Worm (Caenorhabditis elegans) whole organism, mixed stage, embryonic: ENCODE results near the gene grd-9.

Experiments used
- ces-1 ChIP-seq: fragments of 150-350 bp; optimal IDR thresholded peaks from 2 replicates; lab custom pipeline; 2014; ENCODE audit warnings: missing biosample characterization, missing genetic modification reagents, missing genetic modification characterization
- hlh-1 ChIP-seq: fragments of 150-350 bp; optimal IDR thresholded peaks from 2 replicates; lab custom pipeline; 2014; ENCODE audit warnings: missing biosample characterization, missing genetic modification reagents, missing genetic modification characterization
- lin-13 ChIP-seq: fragments of 150-350 bp; optimal IDR thresholded peaks from 2 replicates; lab custom pipeline; 2014; ENCODE audit warnings: missing biosample characterization, missing genetic modification characterization
- mls-2 ChIP-seq: sonication (generic microtip); optimal IDR thresholded peaks from 2 replicates; lab custom pipeline; 2016; ENCODE audit warnings: mild to moderate bottlenecking, missing genetic modification characterization, moderate library complexity, missing compliant biosample characterization
- nhr-237 ChIP-seq: fragments of 150-350 bp; optimal IDR thresholded peaks from 2 replicates; lab custom pipeline; 2014; ENCODE audit warnings: missing biosample characterization, missing genetic modification characterization
- sptf-1 ChIP-seq: sonication (generic microtip); optimal IDR thresholded peaks from 2 replicates; lab custom pipeline; 2017; ENCODE audit warnings: mild to moderate bottlenecking, missing genetic modification characterization, moderate library complexity, missing compliant biosample characterization
- unc-62 ChIP-seq: fragments of 150-350 bp; optimal IDR thresholded peaks from 2 replicates; lab custom pipeline; 2014; ENCODE audit warnings: missing biosample characterization, missing genetic modification reagents, missing genetic modification characterization
- ztf-11 ChIP-seq: fragments of 150-350 bp; optimal IDR thresholded peaks from 2 replicates; lab custom pipeline; 2014; ENCODE audit warnings: missing biosample characterization, missing genetic modification characterization

DNA sequence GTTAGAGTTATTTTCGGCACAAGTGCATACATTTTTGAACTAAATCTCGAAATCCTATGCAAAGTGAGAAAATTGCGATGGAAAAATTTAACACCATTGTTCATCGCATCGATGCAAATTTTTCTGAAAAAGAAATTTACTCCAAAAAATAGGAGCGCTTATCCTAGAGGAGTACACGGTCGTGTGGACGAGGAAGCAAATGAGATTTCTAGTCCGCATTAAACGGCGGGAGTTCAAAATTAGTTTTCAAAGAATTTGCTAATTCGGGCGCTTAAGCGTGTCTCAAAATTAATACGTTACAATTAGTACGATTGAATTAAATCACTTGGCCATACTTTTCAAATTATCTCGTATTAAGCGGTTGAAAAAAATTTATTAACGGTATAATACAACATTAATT lies 22.6 kb downstream of the grd-9 start, which contains the start of gene lrpr-1:
- TF ChIP-seq unc-62 (GFP tag; lab: Kevin White, UChicago), result no peak
- no peak for TF ChIP-seq sptf-1 (tag; lab: Kevin White, UChicago)
- no peak for TF ChIP-seq mls-2 (tag; lab: Kevin White, UChicago)
- TF ChIP-seq hlh-1 (tag; lab: Kevin White, UChicago), result no peak
- TF ChIP-seq ztf-11 (tag; lab: Kevin White, UChicago), result no peak
- no peak for TF ChIP-seq lin-13 (tag; lab: Kevin White, UChicago)
- TF ChIP-seq ces-1 (GFP tag; lab: Kevin White, UChicago), result no peak
- peak; percentile 15 for TF ChIP-seq nhr-237 (tag; lab: Kevin White, UChicago)
